Fruit fly (Drosophila melanogaster) S2 (cell line): ENCODE measurements around the gene DENR.
A peak's percentile ranks its signal among the peaks of the same experiment; 100 is the strongest.

ENCODE experiments used
- CG8478 ChIP-seq: fragments of >200 bp; optimal IDR thresholded peaks from 2 replicates; lab custom pipeline; 2018
- CTCF ChIP-seq, 2 experiments: fragments of >200 bp; optimal IDR thresholded peaks; 2 replicates each; lab custom pipeline; 2018

The DENR gene

DNA sequence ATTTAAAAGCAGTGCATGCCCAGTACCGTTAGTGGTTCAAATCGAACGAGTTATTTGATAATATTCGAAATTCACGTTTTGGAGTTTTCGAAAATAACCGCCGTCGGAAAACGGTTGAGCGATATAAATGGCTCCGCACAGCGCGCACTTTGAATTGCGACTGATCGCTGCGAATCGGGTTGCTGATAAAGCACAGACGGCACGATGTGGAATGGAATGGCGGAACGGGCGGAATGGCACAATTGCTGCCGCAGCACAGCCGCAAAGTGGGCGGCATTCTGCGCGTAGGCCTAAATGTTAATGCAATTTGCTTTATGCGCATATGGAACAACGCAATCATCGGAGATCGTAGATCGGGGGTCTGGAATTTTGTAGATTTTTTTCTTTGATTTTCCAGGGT, 11.7 kb downstream of the DENR start:
- TF ChIP-seq CTCF (optimal IDR thresholded peaks at IDR 0.05; lab: Kevin White, UChicago) = no peak
- no peak for TF ChIP-seq CG8478 (lab: Kevin White, UChicago)

DNA sequence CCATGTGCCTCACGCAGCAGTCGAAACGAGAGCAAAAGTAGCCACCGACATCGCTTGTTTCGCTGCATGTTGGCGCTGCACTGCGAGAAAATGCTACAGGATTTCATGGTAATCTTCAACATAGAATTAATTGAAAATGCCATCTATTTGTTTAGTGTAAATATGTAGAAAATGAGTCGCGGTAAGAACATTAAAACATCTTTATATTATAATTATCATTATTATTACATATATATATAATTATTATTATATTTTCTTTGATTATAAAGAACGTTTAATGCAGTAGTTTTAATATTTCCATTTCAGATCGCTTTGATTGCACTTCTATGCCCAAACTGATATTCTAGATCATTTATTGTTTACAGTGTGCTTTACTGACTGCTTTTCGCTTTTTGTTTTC, 13.3 kb downstream of the DENR start:
- TF ChIP-seq CG8478 (lab: Kevin White, UChicago) = no peak
- no peak for TF ChIP-seq CTCF (optimal IDR thresholded peaks at IDR 0.05; lab: Kevin White, UChicago)

DNA sequence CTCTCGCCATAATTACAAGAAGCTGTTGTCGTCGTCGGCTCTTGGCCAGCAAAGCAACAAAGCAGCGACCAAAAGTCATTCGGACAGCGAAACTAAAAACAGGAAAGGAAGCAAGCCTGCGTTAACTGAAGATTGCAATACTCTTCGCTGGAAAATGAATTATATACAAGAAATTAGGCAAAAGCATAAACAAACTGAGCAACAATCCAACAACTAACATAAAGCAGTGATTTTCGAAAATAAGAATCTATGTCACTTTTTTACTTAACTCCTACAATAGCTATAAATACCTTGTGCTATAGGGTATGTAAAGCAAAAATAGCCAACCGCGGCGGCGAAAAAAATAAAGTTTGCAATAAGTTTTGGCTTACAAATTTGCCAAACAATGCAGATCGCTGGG, 14.6 kb downstream of the DENR start:
- TF ChIP-seq CTCF (optimal IDR thresholded peaks at IDR 0.05; lab: Kevin White, UChicago) (no peak), CG8478 (lab: Kevin White, UChicago) (no peak)

DNA sequence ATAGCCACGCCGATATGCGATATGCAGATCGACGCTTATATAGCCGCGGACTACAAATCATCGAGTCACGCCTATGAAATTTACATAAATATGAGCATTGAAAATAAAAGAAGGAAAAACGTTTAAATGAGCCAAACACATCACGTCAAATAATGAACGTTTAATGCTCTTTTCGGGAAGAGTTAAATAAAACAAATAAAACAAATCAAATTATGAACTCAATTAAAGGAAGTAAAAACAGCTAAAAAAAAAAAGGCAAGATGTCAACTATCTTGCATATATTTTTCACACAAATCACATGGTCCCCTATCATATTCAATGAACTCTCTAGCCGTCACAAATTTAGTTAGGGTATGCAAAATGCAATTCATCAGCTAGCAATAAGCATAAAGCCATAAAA, 18.7 kb downstream of the DENR start:
- no peak for TF ChIP-seq CTCF (optimal IDR thresholded peaks at IDR 0.05; lab: Kevin White, UChicago)
- no peak for TF ChIP-seq CG8478 (lab: Kevin White, UChicago)

DNA sequence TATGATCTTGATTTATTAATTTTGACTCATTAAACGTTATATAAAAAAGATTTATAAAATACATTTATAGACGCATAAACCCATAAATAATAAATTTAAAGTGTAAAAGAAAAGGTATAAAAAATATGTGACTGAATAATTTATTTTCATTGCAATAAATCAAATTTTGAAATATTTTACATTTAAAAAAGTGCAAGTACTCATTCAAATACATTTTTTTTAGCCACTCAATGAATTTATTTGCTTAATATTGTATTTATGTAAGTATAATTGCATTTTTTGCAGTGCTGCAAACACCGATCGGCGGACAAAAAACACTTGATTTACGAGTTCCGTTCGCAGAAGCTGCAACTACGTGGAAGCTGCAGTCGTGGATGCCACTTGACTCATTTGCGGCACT, 26.6 kb downstream of the DENR start:
- no peak for TF ChIP-seq CG8478 (lab: Kevin White, UChicago)
- no peak for TF ChIP-seq CTCF (optimal IDR thresholded peaks at IDR 0.05; lab: Kevin White, UChicago)

DNA sequence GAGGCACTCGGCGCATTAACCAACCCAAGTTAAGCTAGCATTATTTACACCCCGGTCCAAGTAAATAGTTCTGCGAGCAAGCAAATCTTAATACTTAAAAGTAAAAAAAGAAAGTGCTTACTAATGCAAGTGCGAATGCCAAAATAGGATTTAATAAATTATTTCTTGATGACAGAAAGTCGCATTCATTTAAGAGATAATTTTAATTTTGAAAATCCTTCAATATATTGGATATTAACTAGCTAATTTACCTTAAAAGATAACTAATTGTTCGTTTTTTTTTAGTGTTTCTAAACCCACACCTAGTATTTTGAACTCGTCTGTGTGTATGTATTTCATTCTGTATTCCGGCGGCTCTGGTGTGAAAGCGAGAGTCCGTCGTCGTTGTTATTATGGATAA, 31.6 kb downstream of the DENR start:
- TF ChIP-seq CG8478 (lab: Kevin White, UChicago) (no peak), CTCF (optimal IDR thresholded peaks at IDR 0.05; lab: Kevin White, UChicago) (no peak)

DNA sequence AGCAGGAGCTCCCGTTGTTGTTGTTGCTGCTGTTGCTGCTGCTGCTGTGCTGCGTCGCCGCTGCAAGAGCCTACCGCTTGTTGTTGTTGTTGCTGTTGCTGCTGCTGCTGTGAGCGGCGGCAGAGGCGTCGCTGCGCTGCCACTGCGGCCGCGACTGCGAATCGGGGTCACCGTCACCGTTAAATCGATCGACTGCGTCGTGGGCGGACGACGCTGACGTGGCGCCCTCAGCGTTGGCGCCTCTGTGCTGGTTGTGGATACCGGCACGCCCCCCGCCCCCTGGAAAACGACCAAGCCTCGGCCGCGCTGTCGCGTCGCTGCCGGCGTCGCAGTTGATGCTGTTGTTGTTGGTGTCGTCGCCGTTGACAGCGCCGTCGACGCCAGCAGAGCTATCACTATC, 36.8 kb downstream of the DENR start:
- TF ChIP-seq CTCF (optimal IDR thresholded peaks at IDR 0.05; lab: Kevin White, UChicago) (no peak), CG8478 (lab: Kevin White, UChicago) (no peak)

DNA sequence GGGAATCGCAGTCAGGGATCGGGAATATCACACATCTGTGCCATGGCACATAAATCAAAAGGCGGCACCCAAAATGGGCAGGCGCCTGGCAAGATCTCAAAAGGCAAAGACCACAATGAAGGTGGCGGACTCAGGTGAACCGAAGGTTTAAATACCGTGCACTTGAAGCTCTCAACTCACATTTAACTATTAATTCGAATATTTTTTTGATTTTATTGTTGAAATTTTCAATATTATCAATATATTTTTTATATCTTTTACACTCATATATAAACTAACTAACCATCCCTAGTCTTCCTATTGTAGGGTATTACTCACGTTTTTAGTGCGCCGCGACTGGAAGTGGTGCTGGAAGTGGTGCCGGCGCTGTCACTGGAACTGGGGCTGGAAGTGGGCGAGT, 37.4 kb downstream of the DENR start:
- no peak for TF ChIP-seq CTCF (optimal IDR thresholded peaks at IDR 0.05; lab: Kevin White, UChicago)
- no peak for TF ChIP-seq CG8478 (lab: Kevin White, UChicago)

DNA sequence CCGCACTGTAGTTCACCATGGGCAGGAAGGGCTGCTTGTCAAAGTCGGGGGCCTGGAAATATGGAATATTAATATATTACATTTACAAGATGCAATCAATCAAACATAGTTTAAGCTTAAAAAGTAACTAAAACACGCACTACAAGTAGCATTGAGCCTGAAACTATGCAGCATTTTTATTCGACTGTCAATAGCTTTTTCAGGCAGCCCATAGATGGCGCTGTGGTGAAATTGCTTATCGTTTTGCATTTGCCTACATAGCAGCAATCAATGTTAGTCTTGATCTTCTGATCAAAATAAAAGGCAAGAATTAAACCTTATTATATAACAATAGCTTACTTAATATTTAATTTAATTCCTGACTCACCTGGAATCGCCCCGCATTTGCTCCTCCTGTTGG, 39.8 kb downstream of the DENR start:
- TF ChIP-seq CTCF (optimal IDR thresholded peaks at IDR 0.05; lab: Kevin White, UChicago) = peak; percentile 87 to 88
- no peak for TF ChIP-seq CG8478 (lab: Kevin White, UChicago)

DNA sequence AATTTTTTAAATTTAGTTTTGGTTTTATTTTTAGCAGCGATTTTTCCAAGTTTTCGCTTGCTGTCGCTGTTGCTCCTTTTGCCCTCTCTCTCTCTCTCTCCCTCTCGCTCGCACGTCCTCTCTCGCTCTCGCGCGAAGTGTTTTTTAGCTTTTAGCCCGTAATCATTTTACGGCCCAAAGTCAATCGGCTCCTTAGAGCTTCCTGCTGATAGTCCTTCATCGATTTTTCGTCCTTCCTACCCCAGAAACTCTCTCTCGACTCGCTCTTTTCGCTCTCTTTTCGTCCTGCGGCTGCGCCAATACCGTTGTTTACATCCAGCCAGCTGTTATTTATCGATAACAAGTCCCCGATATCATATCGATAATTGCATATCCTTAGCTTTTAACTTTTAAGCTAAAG, 42.1 kb downstream of the DENR start, which contains the start of gene RSG7:
RSG7 (minus strand) TSS at position 139 of the 400 bp plus-strand sequence.
- TF ChIP-seq CTCF (optimal IDR thresholded peaks at IDR 0.05; lab: Kevin White, UChicago) = no peak
- TF ChIP-seq CG8478 (lab: Kevin White, UChicago) = no peak

DNA sequence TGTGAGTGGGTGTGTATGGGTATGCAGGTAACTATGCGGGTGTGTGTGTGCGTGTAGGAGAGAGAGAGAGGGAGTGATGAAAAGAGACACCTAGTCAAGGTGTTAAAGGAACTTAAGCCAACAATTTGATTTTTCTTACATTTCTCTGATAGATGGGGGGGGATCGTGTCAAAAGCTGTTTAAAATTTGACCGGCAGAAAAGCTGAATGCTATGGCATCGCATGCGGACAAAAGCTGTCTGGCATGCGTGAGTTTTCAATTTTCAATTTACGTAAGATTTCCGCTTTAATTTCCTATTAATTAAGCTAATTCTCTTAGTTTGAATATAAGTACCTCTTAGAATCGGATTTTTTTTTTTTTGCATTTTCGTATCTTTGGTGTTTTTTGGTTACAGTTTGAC, 46.5 kb downstream of the DENR start:
- TF ChIP-seq CG8478 (lab: Kevin White, UChicago) (no peak), CTCF (optimal IDR thresholded peaks at IDR 0.05; lab: Kevin White, UChicago) (peak in 1 of 2 experiments; percentile 9)

DNA sequence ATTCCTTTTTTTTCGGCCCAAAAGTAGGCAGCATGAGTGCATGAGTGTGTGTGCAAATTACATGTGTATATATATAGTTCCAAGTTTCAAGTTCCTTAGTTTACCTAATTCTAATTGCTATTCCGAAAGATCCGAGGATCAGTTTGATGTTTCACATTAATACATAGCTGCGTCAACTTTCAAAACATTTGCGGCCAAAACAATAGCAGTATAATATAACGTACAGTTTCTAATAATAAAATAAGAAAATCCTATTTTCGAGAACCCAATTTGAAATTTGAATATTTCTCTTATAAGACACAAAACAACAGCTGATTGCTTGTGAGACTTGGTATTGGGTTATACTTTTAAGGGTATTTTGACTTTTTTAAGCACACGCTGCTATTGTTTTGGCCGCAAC, 47.3 kb downstream of the DENR start:
- TF ChIP-seq CG8478 (lab: Kevin White, UChicago) (no peak), CTCF (optimal IDR thresholded peaks at IDR 0.05; lab: Kevin White, UChicago) (no peak)

DNA sequence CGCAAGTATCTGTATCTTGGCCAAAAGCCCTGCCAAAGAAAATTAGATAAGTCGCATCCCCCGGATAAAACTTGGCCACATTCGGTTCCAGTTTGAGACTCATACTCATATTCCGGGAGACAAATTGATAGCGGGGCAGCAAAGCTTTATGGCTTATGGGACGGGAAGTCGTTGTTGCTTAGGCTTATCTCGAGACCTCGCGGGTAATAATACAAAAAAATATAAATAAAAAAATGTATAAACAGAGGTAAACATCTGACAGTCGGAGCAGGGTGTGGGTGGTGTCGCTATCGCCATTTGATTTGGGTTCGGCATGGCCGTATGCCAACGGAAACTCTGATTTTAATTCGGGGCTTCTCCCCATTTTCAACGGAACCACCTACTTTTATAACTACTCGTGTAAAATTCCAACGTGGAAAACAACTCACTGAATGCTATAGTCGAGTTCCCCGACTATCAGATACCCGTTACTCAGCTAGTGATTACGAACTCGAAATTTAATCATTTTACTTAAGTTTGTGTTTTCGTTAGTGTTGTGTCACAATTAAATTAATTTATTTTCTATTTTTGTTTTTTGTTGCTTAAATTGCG, 48.7 kb downstream of the DENR start:
- TF ChIP-seq CG8478 (lab: Kevin White, UChicago) (no peak), CTCF (optimal IDR thresholded peaks at IDR 0.05; lab: Kevin White, UChicago) (no peak)

DNA sequence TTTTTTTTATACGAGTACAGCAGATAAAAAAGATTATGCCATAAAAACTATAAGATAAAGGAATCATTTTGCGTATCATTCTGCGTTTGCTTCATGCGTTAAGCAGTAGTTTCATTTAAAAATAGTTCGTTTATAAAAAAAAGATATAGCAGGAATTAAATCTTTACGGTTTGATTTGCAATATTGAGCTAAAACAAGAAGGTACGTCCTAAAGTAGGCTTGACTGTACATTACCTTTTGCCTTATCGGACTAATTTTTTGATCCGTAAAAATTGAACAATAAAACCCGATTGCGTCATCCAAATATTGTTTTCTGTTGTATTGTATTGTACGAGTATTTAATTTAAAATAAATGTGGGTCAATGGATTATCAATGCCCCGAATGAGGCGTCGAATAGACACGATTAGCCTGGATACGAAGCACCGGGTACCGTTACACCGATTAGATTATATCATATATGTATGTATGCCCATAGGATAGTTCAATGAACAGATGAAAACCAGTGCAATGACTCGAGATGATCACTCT, 49.5 kb downstream of the DENR start:
- no peak for TF ChIP-seq CG8478 (lab: Kevin White, UChicago)
- TF ChIP-seq CTCF (optimal IDR thresholded peaks at IDR 0.05; lab: Kevin White, UChicago) = no peak

DNA sequence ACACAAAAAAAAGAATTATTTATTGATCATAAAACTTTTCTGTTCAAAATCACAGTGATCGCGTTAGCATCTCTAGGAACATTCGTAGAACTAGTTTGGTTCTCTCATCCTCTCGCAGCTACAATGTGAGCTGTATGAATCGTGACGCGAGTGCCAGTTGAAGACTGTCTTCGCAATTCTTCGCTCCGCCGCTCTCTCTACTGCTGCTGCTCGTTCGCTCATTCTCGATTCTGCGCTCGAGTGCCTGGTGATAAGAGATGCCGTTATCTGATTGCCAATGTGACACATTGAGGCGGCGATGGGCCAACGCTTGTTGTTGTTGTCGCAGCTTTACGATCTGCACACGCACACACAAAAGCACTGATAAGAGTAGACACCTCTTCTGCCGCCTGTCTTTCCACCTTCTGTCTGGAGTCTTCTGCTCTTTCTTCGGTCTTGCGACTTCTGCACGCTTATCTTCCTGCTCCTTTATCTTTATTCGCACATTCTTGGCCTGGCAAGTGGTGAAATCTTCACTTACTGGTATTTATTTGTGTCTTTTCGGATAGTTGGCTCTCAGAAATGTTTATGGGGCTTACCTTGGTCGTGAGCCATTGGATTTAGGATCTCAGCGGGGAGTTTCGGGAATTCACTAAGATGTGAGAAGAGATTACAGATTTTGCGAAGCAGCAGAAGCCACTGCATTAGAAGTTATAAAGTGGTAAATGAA, 50.1 kb downstream of the DENR start:
- TF ChIP-seq CTCF (optimal IDR thresholded peaks at IDR 0.05; lab: Kevin White, UChicago) (no peak), CG8478 (lab: Kevin White, UChicago) (no peak)
